Worm (Caenorhabditis elegans) whole organism, L1 larva: ENCODE data around the gene C04F5.8.

ENCODE experiments used
- C16A3.4 ChIP-seq: fragments of 150-350 bp; optimal IDR thresholded peaks from 2 replicates; lab custom pipeline; 2014; ENCODE audit warnings: missing biosample characterization, missing genetic modification characterization
- aha-1 ChIP-seq: fragments of 150-350 bp; optimal IDR thresholded peaks from 2 replicates; lab custom pipeline; 2014; ENCODE audit warnings: missing biosample characterization, missing genetic modification characterization
- alr-1 ChIP-seq: fragments of 200-800 bp; sonication (Bioruptor generic); optimal IDR thresholded peaks from 2 replicates; lab custom pipeline; 2018; ENCODE audit warnings: borderline replicate concordance, mild to moderate bottlenecking, missing genetic modification characterization, missing compliant biosample characterization
- blmp-1 ChIP-seq: fragments of 150-350 bp; optimal IDR thresholded peaks from 2 replicates; lab custom pipeline; 2014; ENCODE audit warnings: missing biosample characterization, missing genetic modification characterization
- ceh-63 ChIP-seq: fragments of 200-800 bp; sonication (Bioruptor generic); optimal IDR thresholded peaks from 2 replicates; lab custom pipeline; 2018; ENCODE audit warnings: mild to moderate bottlenecking, missing genetic modification characterization, missing compliant biosample characterization
- ceh-8 ChIP-seq: fragments of 200-800 bp; sonication (Bioruptor generic); optimal IDR thresholded peaks from 2 replicates; lab custom pipeline; 2018; ENCODE audit warnings: mild to moderate bottlenecking, missing genetic modification characterization, moderate library complexity, missing compliant biosample characterization
- ceh-82 ChIP-seq, 3 experiments: fragments of 150-350 bp in 1 of 3; sonication (generic microtip) in 2 of 3; optimal IDR thresholded peaks; 2 replicates each; lab custom pipeline; 2014 to 2017; ENCODE audit warnings: missing biosample characterization in 3 of 3, missing genetic modification characterization in 3 of 3
- dsc-1 ChIP-seq: sonication (generic microtip); optimal IDR thresholded peaks from 2 replicates; lab custom pipeline; 2016; ENCODE audit warnings: mild to moderate bottlenecking, missing genetic modification characterization, missing compliant biosample characterization
- efl-1 ChIP-seq, 4 experiments: fragments of 150-350 bp; optimal IDR thresholded peaks in 3 of 4; peaks in 1 of 4; 1 replicate in 1 of 4; 2 replicates in 3 of 4; lab custom pipeline; 2014; ENCODE audit warnings: missing biosample characterization in 2 of 4, missing genetic modification characterization in 2 of 4, missing genetic modification reagents in 2 of 4
- egl-13 ChIP-seq: sonication (generic microtip); optimal IDR thresholded peaks from 2 replicates; lab custom pipeline; 2016; ENCODE audit warnings: missing genotype, missing genetic modification reagents, missing genetic modification characterization, missing compliant biosample characterization
- elt-2 ChIP-seq: sonication (generic microtip); optimal IDR thresholded peaks from 2 replicates; lab custom pipeline; 2016; ENCODE audit warnings: missing genetic modification characterization, mild to moderate bottlenecking, inconsistent platforms, missing compliant biosample characterization, missing genetic modification reagents
- fkh-10 ChIP-seq: sonication (generic microtip); optimal IDR thresholded peaks from 2 replicates; lab custom pipeline; 2017; ENCODE audit warnings: missing biosample characterization, missing genetic modification reagents, missing genetic modification characterization
- isw-1 ChIP-seq: fragments of 200-800 bp; sonication (Bioruptor generic); IDR thresholded peaks from 2 replicates; pipeline ENCODE4 v1.3.6; 2022; ENCODE audit warnings: missing genetic modification characterization, missing compliant biosample characterization
- lin-15B ChIP-seq: fragments of 150-350 bp; sonication (generic microtip); optimal IDR thresholded peaks from 3 replicates; lab custom pipeline; 2014; ENCODE audit warnings: missing biosample characterization, missing genetic modification characterization
- lin-35 ChIP-seq, 2 experiments: fragments of 150-350 bp; optimal IDR thresholded peaks; 2 replicates each; lab custom pipeline; 2014; ENCODE audit warnings: missing biosample characterization in 2 of 2, missing genetic modification characterization in 2 of 2, missing genetic modification reagents in 2 of 2
- lsy-2 ChIP-seq, 2 experiments: fragments of 150-350 bp; optimal IDR thresholded peaks; 2 replicates each; lab custom pipeline; 2014; ENCODE audit warnings: missing biosample characterization in 2 of 2, missing genetic modification characterization in 2 of 2
- nhr-11 ChIP-seq: fragments of 150-350 bp; optimal IDR thresholded peaks from 2 replicates; lab custom pipeline; 2014; ENCODE audit warnings: missing biosample characterization, missing genetic modification characterization
- nhr-12 ChIP-seq: sonication (generic microtip); optimal IDR thresholded peaks from 2 replicates; lab custom pipeline; 2017; ENCODE audit warnings: missing biosample characterization, missing genetic modification characterization
- nhr-19 ChIP-seq: fragments of 200-800 bp; sonication (Bioruptor generic); conservative IDR thresholded peaks from 2 replicates; pipeline ENCODE4 v1.3.6; 2022; ENCODE audit warnings: missing genetic modification characterization, missing compliant biosample characterization
- nhr-20 ChIP-seq: sonication (generic microtip); optimal IDR thresholded peaks from 2 replicates; lab custom pipeline; 2016; ENCODE audit warnings: mild to moderate bottlenecking, missing genetic modification characterization, missing compliant biosample characterization
- nhr-237 ChIP-seq: fragments of 150-350 bp; optimal IDR thresholded peaks from 2 replicates; lab custom pipeline; 2014; ENCODE audit warnings: missing biosample characterization, missing genetic modification characterization
- nhr-28 ChIP-seq: fragments of 150-350 bp; optimal IDR thresholded peaks from 2 replicates; lab custom pipeline; 2014; ENCODE audit warnings: missing biosample characterization, missing genetic modification characterization
- nhr-47 ChIP-seq: sonication (generic microtip); optimal IDR thresholded peaks from 2 replicates; lab custom pipeline; 2016; ENCODE audit warnings: mild to moderate bottlenecking, missing genetic modification characterization, moderate library complexity, missing compliant biosample characterization
- nhr-71 ChIP-seq: sonication (generic microtip); optimal IDR thresholded peaks from 2 replicates; lab custom pipeline; 2016; ENCODE audit warnings: mild to moderate bottlenecking, missing genetic modification characterization, moderate library complexity, missing compliant biosample characterization
- nhr-77 ChIP-seq: fragments of 150-350 bp; optimal IDR thresholded peaks from 2 replicates; lab custom pipeline; 2014; ENCODE audit warnings: missing biosample characterization, missing genetic modification characterization
- nhr-85 ChIP-seq: sonication (generic microtip); peaks from one replicate; lab custom pipeline; 2016; ENCODE audit warnings: missing genetic modification characterization, inconsistent platforms, missing compliant biosample characterization
- nhr-90 ChIP-seq: sonication (generic microtip); optimal IDR thresholded peaks from 2 replicates; lab custom pipeline; 2016; ENCODE audit warnings: mild to moderate bottlenecking, missing genetic modification characterization, missing compliant biosample characterization; ENCODE audit not compliant: poor library complexity
- rnt-1 ChIP-seq: sonication (generic microtip); optimal IDR thresholded peaks from 2 replicates; lab custom pipeline; 2016; ENCODE audit warnings: mild to moderate bottlenecking, missing genetic modification characterization, moderate library complexity, missing compliant biosample characterization
- skn-1 ChIP-seq: fragments of 150-350 bp; optimal IDR thresholded peaks from 2 replicates; lab custom pipeline; 2014; ENCODE audit warnings: missing biosample characterization, missing genetic modification characterization
- snpc-4 ChIP-seq: fragments of 150-350 bp; optimal IDR thresholded peaks from 2 replicates; lab custom pipeline; 2014; ENCODE audit warnings: missing biosample characterization, missing genetic modification characterization
- sptf-1 ChIP-seq: fragments of 150-350 bp; optimal IDR thresholded peaks from 2 replicates; lab custom pipeline; 2014; ENCODE audit warnings: missing biosample characterization, missing genetic modification characterization
- swsn-7 ChIP-seq: sonication (generic microtip); optimal IDR thresholded peaks from 2 replicates; lab custom pipeline; 2016; ENCODE audit warnings: missing genetic modification characterization, missing compliant biosample characterization
- tlp-1 ChIP-seq: fragments of 150-350 bp; optimal IDR thresholded peaks from 2 replicates; lab custom pipeline; 2014; ENCODE audit warnings: missing biosample characterization, missing genetic modification characterization
- unc-130 ChIP-seq: fragments of 150-350 bp; optimal IDR thresholded peaks from 2 replicates; lab custom pipeline; 2017; ENCODE audit warnings: missing biosample characterization, missing genetic modification characterization, inconsistent platforms
- unc-86 ChIP-seq: sonication (generic microtip); optimal IDR thresholded peaks from 2 replicates; lab custom pipeline; 2016; ENCODE audit warnings: missing genetic modification characterization, missing compliant biosample characterization
- vab-15 ChIP-seq: sonication (generic microtip); optimal IDR thresholded peaks from 2 replicates; lab custom pipeline; 2017; ENCODE audit warnings: missing genotype, mild to moderate bottlenecking, missing genetic modification characterization, missing compliant biosample characterization
- zag-1 ChIP-seq: fragments of 150-350 bp; optimal IDR thresholded peaks from 2 replicates; lab custom pipeline; 2014; ENCODE audit warnings: missing biosample characterization, missing genetic modification characterization
- zip-4 ChIP-seq: fragments of 200-800 bp; sonication (Bioruptor generic); optimal IDR thresholded peaks from 2 replicates; lab custom pipeline; 2018; ENCODE audit warnings: mild to moderate bottlenecking, missing genetic modification characterization, moderate library complexity, missing compliant biosample characterization

The C04F5.8 gene

DNA sequence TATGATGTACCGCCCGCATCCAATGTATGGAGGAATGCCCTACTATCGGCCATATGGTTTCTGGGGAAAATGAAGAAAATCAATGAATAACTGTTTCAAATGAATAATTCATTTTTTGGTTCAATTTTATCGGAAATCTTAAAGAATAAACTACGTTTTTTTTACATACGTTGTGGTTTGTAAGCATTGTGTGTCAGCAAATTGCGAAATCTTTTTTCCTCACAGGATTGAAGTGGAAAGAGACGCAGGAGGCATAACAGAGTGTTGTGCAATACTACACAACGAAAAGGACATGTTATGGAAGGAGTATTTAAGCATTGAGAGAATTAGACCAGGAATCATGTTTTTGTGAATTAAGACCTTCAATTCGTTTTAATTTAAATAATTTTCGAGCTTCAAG is 17.8 kb upstream of the C04F5.8 start (continued):
- TF ChIP-seq unc-86 (tag; lab: Kevin White, UChicago): no peak
- TF ChIP-seq rnt-1 (tag; lab: Kevin White, UChicago): peak; percentile 51
- TF ChIP-seq lsy-2 (tag; optimal IDR thresholded peaks at IDR 0.05; lab: Kevin White, UChicago): peak in 1 of 2 experiments; percentile 71
- peak; percentile 51 to 77 (median 55) for TF ChIP-seq ceh-82 (tag; optimal IDR thresholded peaks at IDR 0.05; lab: Kevin White, UChicago)
- TF ChIP-seq sptf-1 (tag; lab: Kevin White, UChicago): no peak
- TF ChIP-seq unc-130 (tag; lab: Kevin White, UChicago): no peak
- TF ChIP-seq lin-35 (GFP tag; optimal IDR thresholded peaks at IDR 0.05; lab: Kevin White, UChicago): peak; percentile 21 to 42
- TF ChIP-seq vab-15 (tag; lab: Kevin White, UChicago): no peak
- no peak for TF ChIP-seq nhr-28
- peak; percentile 23 for TF ChIP-seq nhr-47 (tag; lab: Kevin White, UChicago)
- no peak for TF ChIP-seq alr-1 (tag; lab: Kevin White, UChicago)
- TF ChIP-seq nhr-19: no peak
- TF ChIP-seq ceh-8 (GFP tag; lab: Kevin White, UChicago): no peak
- no peak for TF ChIP-seq nhr-11 (tag; lab: Kevin White, UChicago)
- no peak for TF ChIP-seq nhr-90
- no peak for TF ChIP-seq zag-1 (tag; lab: Kevin White, UChicago)
- TF ChIP-seq nhr-77: no peak
- no peak for TF ChIP-seq ceh-63 (GFP tag; lab: Kevin White, UChicago)
- TF ChIP-seq swsn-7 (tag; lab: Kevin White, UChicago): peak; percentile 11
- peak; percentile 38 to 65 for TF ChIP-seq efl-1 (optimal IDR thresholded peaks at IDR 0.05; lab: Kevin White, UChicago)
- TF ChIP-seq efl-1 (GFP tag; optimal IDR thresholded peaks at IDR 0.05 in 1 of 2; lab: Kevin White, UChicago): peak; percentile 45 to 48
- peak; percentile 23 for TF ChIP-seq C16A3.4
- no peak for TF ChIP-seq nhr-12 (tag; lab: Kevin White, UChicago)

DNA sequence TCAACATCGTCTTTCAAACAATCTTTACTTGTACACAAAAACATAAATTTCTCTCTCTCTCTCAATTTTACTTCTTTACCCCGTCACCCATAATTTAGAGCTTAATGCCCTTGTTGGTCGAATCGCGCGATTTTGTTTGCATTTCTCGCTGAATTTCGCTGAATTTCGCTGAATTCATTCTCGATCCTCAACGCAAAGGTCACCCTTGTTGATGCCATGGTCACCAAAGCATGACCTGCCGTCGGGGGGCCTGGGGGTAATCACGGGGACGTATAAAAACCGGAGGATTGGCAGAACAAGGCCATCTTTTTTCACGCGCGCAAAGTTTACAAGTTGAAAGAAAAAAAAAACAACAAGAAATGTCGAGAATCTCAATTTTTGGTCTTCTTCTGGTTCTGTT is 16.5 kb upstream of the C04F5.8 start, which contains the start of gene F14F9.8:
Gene F14F9.8, plus strand, starts transcription at position 301 of the 400 bp plus-strand sequence.
- TF ChIP-seq tlp-1 (no peak), dsc-1 (no peak), blmp-1 (tag; lab: Kevin White, UChicago) (peak; percentile 16), nhr-85 (peak; percentile 72)

DNA sequence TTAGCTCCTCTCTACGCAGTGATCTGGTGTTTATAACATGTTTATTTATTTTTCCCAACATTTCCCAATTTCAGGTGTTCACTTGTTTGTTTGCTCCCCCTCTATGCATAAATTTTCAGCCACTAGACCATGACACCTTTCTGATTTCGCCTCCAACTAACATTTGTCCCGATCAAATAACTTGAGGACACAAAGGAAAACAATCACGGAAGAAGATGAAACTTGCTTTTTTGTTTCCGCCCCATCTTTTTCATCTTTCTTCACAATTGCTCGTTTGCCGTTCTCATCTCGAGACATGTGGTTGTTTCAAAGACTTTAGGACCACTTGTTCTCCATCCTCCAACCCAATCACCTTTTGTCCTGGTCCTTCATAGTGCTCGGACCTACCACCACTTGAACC is 13.2 kb upstream of the C04F5.8 start, which contains the start of gene F14F9.5:
Gene F14F9.5, plus strand, starts transcription at position 301 of the 400 bp plus-strand sequence.
- TF ChIP-seq egl-13 (tag; lab: Kevin White, UChicago) (no peak), fkh-10 (GFP tag; lab: Kevin White, UChicago) (peak; percentile 81), snpc-4 (tag; lab: Kevin White, UChicago) (no peak), zip-4 (no peak)

DNA sequence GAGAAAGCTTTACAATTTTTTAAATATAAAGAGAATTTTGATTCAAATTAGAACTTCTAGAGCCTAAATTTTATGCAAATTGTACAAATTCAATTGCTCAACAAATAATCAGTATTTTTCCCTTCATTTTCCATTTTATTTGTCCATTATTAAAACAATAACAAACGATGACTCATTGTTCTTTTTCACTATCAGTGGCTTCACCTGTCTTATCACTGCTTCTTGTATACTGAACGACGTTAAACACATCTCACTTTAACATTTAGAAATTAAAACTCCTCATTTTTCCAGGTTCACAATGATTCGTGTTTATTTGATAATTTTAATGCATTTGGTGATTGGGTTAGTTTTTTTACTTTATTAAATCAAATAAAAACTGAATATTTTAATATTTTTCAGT is 6.1 kb upstream of the C04F5.8 start, which contains the start of gene sid-1:
Gene sid-1, plus strand, starts transcription at position 292 of the 400 bp plus-strand sequence.
- TF ChIP-seq unc-130 (tag; lab: Kevin White, UChicago): no peak
- no peak for TF ChIP-seq nhr-237 (tag; lab: Kevin White, UChicago)
- no peak for TF ChIP-seq isw-1
- no peak for TF ChIP-seq nhr-19
- no peak for TF ChIP-seq efl-1 (optimal IDR thresholded peaks at IDR 0.05; lab: Kevin White, UChicago)
- TF ChIP-seq efl-1 (GFP tag; optimal IDR thresholded peaks at IDR 0.05 in 1 of 2; lab: Kevin White, UChicago): no peak
- no peak for TF ChIP-seq elt-2 (tag; lab: Kevin White, UChicago)

DNA sequence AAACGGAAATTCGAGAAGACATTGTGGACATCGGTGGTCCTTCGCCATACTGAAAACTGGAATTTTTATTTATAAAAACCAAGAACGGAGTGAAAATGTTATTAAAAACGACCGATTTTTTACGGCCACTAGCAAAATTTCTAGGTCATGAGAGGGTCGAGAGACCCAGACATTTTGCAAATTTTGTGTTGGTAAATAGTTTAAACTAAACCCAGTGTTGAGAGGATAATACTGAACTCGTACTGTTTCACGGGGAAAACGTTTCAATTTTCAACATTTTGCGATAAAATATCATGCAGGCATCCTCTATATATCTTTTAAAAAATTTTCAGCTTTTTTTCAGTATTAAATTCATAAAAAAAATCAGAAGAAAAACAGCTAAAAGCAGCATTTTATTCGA is 5.6 kb upstream of the C04F5.8 start, which contains the start of gene C04F5.9:
Gene C04F5.9, minus strand, starts transcription at position 101 of the 400 bp plus-strand sequence.
- TF ChIP-seq efl-1 (optimal IDR thresholded peaks at IDR 0.05; lab: Kevin White, UChicago) (peak in 1 of 2 experiments; percentile 9), efl-1 (GFP tag; optimal IDR thresholded peaks at IDR 0.05 in 1 of 2; lab: Kevin White, UChicago) (no peak), isw-1 (no peak), nhr-20 (tag; lab: Kevin White, UChicago) (no peak), nhr-71 (tag; lab: Kevin White, UChicago) (no peak), nhr-90 (no peak), nhr-77 (no peak), nhr-12 (tag; lab: Kevin White, UChicago) (no peak), lin-15B (tag; lab: Kevin White, UChicago) (no peak), aha-1 (tag; lab: Kevin White, UChicago) (no peak), lsy-2 (tag; optimal IDR thresholded peaks at IDR 0.05; lab: Kevin White, UChicago) (peak in 1 of 2 experiments; percentile 8), skn-1 (tag; lab: Kevin White, UChicago) (no peak)
